Fruit fly (Drosophila melanogaster) whole organism, embryonic: Measurements from ENCODE around the gene iav.

Source experiments
- Aef1 ChIP-seq: fragments of 200-800 bp; sonication (Bioruptor generic); IDR thresholded peaks from 3 replicates; pipeline ENCODE4 v1.3.6; 2022; ENCODE audit warnings: missing biosample characterization, missing genetic modification characterization
- CG10274 ChIP-seq: fragments of 200-800 bp; sonication (Bioruptor generic); optimal IDR thresholded peaks from 3 replicates; lab custom pipeline; 2017; ENCODE audit warnings: missing biosample characterization, mild to moderate bottlenecking, missing genetic modification characterization
- CG10959 ChIP-seq: fragments of 200-800 bp; sonication (Bioruptor generic); IDR thresholded peaks from 2 replicates; pipeline ENCODE4 v1.3.6; 2022; ENCODE audit warnings: missing biosample characterization, missing genetic modification characterization
- CG11247 ChIP-seq: fragments of 200-800 bp; sonication (Bioruptor generic); IDR thresholded peaks from 2 replicates; pipeline ENCODE4 v1.3.6; 2022; ENCODE audit warnings: missing biosample characterization, missing genetic modification characterization
- CG1233 ChIP-seq: fragments of 200-800 bp; sonication (Bioruptor generic); optimal IDR thresholded peaks from 4 replicates; lab custom pipeline; 2018; ENCODE audit warnings: missing biosample characterization, mild to moderate bottlenecking, missing genetic modification characterization
- CG13296 ChIP-seq: fragments of 200-800 bp; sonication (Bioruptor generic); optimal IDR thresholded peaks from 3 replicates; lab custom pipeline; 2018; ENCODE audit warnings: missing biosample characterization, mild to moderate bottlenecking, missing genetic modification characterization
- CG13424 ChIP-seq: fragments of 200-800 bp; sonication (Bioruptor generic); optimal IDR thresholded peaks from 2 replicates; lab custom pipeline; 2019; ENCODE audit warnings: missing biosample characterization, mild to moderate bottlenecking, missing genetic modification characterization, moderate library complexity
- CG14014 ChIP-seq: fragments of 200-800 bp; sonication (Bioruptor generic); IDR thresholded peaks from 2 replicates; pipeline ENCODE4 v1.3.6; 2022; ENCODE audit warnings: missing biosample characterization, missing genetic modification characterization
- CG14050 ChIP-seq: fragments of 200-800 bp; sonication (Bioruptor generic); IDR thresholded peaks from 3 replicates; pipeline ENCODE4 v1.3.6; 2022; ENCODE audit warnings: missing biosample characterization, missing genetic modification characterization
- CG16813 ChIP-seq: fragments of 200-800 bp; sonication (Bioruptor generic); IDR thresholded peaks from 3 replicates; pipeline ENCODE4 v1.3.6; 2022; ENCODE audit warnings: missing biosample characterization, missing genetic modification characterization; ENCODE audit not compliant: partially characterized antibody
- CG16815 ChIP-seq: fragments of 200-800 bp; sonication (Bioruptor generic); optimal IDR thresholded peaks from 3 replicates; lab custom pipeline; 2017; ENCODE audit warnings: missing biosample characterization, mild to moderate bottlenecking, missing genetic modification characterization
- CG17328 ChIP-seq: fragments of 200-800 bp; sonication (Bioruptor generic); IDR thresholded peaks from 2 replicates; pipeline ENCODE4 v1.3.6; 2022; ENCODE audit warnings: missing biosample characterization, missing genetic modification characterization
- CG18599 ChIP-seq: fragments of 200-800 bp; sonication (Bioruptor generic); optimal IDR thresholded peaks from 3 replicates; lab custom pipeline; 2017; ENCODE audit warnings: missing biosample characterization, missing genetic modification characterization, mild to moderate bottlenecking, moderate library complexity, missing genetic modification reagents
- CG2202 ChIP-seq: fragments of 200-800 bp; sonication (Bioruptor generic); optimal IDR thresholded peaks from 2 replicates; lab custom pipeline; 2018; ENCODE audit warnings: missing biosample characterization, mild to moderate bottlenecking, missing genetic modification characterization
- CG30431 ChIP-seq: fragments of 200-800 bp; sonication (Bioruptor generic); optimal IDR thresholded peaks from 2 replicates; lab custom pipeline; 2017; ENCODE audit warnings: missing biosample characterization, missing genetic modification characterization
- CG32532 ChIP-seq: fragments of 200-800 bp; sonication (Bioruptor generic); IDR thresholded peaks from 2 replicates; pipeline ENCODE4 v1.3.6; 2022; ENCODE audit warnings: missing biosample characterization, missing genetic modification characterization
- CG32767 ChIP-seq: fragments of 200-800 bp; sonication (Bioruptor generic); IDR thresholded peaks from 2 replicates; pipeline ENCODE4 v1.3.6; 2022; ENCODE audit warnings: missing biosample characterization, missing genetic modification characterization
- CG3281 ChIP-seq: fragments of 200-800 bp; sonication (Bioruptor generic); optimal IDR thresholded peaks from 3 replicates; lab custom pipeline; 2017; ENCODE audit warnings: missing biosample characterization, mild to moderate bottlenecking, missing genetic modification characterization
- CG4282 ChIP-seq: fragments of 200-800 bp; sonication (Bioruptor generic); optimal IDR thresholded peaks from 2 replicates; lab custom pipeline; 2016; ENCODE audit warnings: missing biosample characterization, missing genetic modification characterization
- CG4707 ChIP-seq: fragments of 200-800 bp; sonication (Bioruptor generic); optimal IDR thresholded peaks from 2 replicates; lab custom pipeline; 2018; ENCODE audit warnings: missing biosample characterization, mild to moderate bottlenecking, missing genetic modification characterization, moderate library complexity
- CG5245 ChIP-seq: fragments of 200-800 bp; sonication (Bioruptor generic); optimal IDR thresholded peaks from 3 replicates; lab custom pipeline; 2016; ENCODE audit warnings: missing biosample characterization, missing genetic modification characterization
- CG6765 ChIP-seq: fragments of 200-800 bp; sonication (Bioruptor generic); optimal IDR thresholded peaks from 3 replicates; lab custom pipeline; 2017; ENCODE audit warnings: missing biosample characterization, mild to moderate bottlenecking, missing genetic modification characterization
- CG6813 ChIP-seq: fragments of 200-800 bp; sonication (Bioruptor generic); optimal IDR thresholded peaks from 2 replicates; lab custom pipeline; 2017; ENCODE audit warnings: missing biosample characterization, missing genetic modification characterization, mild to moderate bottlenecking, moderate library complexity, missing genetic modification reagents
- CG7745 ChIP-seq: fragments of 200-800 bp; sonication (Bioruptor generic); optimal IDR thresholded peaks from 2 replicates; lab custom pipeline; 2018; ENCODE audit warnings: missing biosample characterization, mild to moderate bottlenecking, missing genetic modification characterization, moderate library complexity
- CG7839 ChIP-seq: fragments of 200-800 bp; sonication (Bioruptor generic); optimal IDR thresholded peaks from 3 replicates; lab custom pipeline; 2018; ENCODE audit warnings: missing biosample characterization, mild to moderate bottlenecking, missing genetic modification characterization, moderate library complexity
- Dll ChIP-seq: fragments of 200-800 bp; sonication (Bioruptor generic); IDR thresholded peaks from 4 replicates; pipeline ENCODE4 v1.3.6; 2022; ENCODE audit warnings: missing biosample characterization, missing genetic modification characterization; ENCODE audit not compliant: partially characterized antibody
- Dref ChIP-seq: fragments of 200-800 bp; sonication (Bioruptor generic); IDR thresholded peaks from 2 replicates; pipeline ENCODE4 v1.3.6; 2022; ENCODE audit warnings: missing biosample characterization, missing genetic modification characterization
- E2f1 ChIP-seq: fragments of 200-800 bp; sonication (Bioruptor generic); IDR thresholded peaks from 2 replicates; pipeline ENCODE4 v1.3.6; 2022; ENCODE audit warnings: missing biosample characterization, missing genetic modification characterization
- HLHmδ ChIP-seq: fragments of 200-800 bp; sonication (Bioruptor generic); optimal IDR thresholded peaks from 2 replicates; lab custom pipeline; 2018; ENCODE audit warnings: missing biosample characterization, mild to moderate bottlenecking, missing genetic modification characterization, moderate library complexity
- Hsf ChIP-seq: fragments of 200-800 bp; sonication (Bioruptor generic); optimal IDR thresholded peaks from 3 replicates; lab custom pipeline; 2016; ENCODE audit warnings: missing biosample characterization, missing genetic modification characterization
- MBD-R2 ChIP-seq: fragments of 200-800 bp; sonication (Bioruptor generic); IDR thresholded peaks from 2 replicates; pipeline ENCODE4 v1.3.6; 2022; ENCODE audit warnings: missing biosample characterization, missing genetic modification characterization
- Mes4 ChIP-seq: fragments of 200-800 bp; sonication (Bioruptor generic); optimal IDR thresholded peaks from 2 replicates; lab custom pipeline; 2016; ENCODE audit warnings: missing biosample characterization, missing genetic modification characterization
- Neu2 ChIP-seq: fragments of 200-800 bp; sonication (Bioruptor generic); optimal IDR thresholded peaks from 3 replicates; lab custom pipeline; 2016; ENCODE audit warnings: missing biosample characterization, missing genetic modification characterization, borderline replicate concordance
- PHDP ChIP-seq: fragments of 200-800 bp; sonication (Bioruptor generic); optimal IDR thresholded peaks from 3 replicates; lab custom pipeline; 2018; ENCODE audit warnings: missing biosample characterization, mild to moderate bottlenecking, missing genetic modification characterization, moderate library complexity
- Pdp1 ChIP-seq, 2 experiments: fragments of 200-800 bp; sonication (Bioruptor generic); optimal IDR thresholded peaks; 3 replicates each; lab custom pipeline; 2016; ENCODE audit warnings: missing biosample characterization in 2 of 2, missing genetic modification characterization in 2 of 2, mild to moderate bottlenecking in 1 of 2, moderate library complexity in 1 of 2
- Sry-δ ChIP-seq: fragments of 200-800 bp; sonication (Bioruptor generic); optimal IDR thresholded peaks from 2 replicates; lab custom pipeline; 2016; ENCODE audit warnings: missing biosample characterization, missing genetic modification characterization
- Tbp ChIP-seq: fragments of >200 bp; optimal IDR thresholded peaks from 2 replicates; lab custom pipeline; 2018; ENCODE audit warnings: missing biosample characterization, missing genetic modification characterization
- Trl ChIP-seq, 3 experiments: fragments of >200 bp in 2 of 3; fragments of 200-800 bp in 1 of 3; sonication (Bioruptor generic) in 1 of 3; optimal IDR thresholded peaks; 2 replicates in 1 of 3; 3 replicates in 2 of 3; lab custom pipeline; 2016 to 2017; ENCODE audit warnings: missing biosample characterization in 1 of 3, missing genetic modification characterization in 1 of 3
- Xbp1 ChIP-seq: fragments of 200-800 bp; sonication (Bioruptor generic); optimal IDR thresholded peaks from 3 replicates; lab custom pipeline; 2016; ENCODE audit warnings: missing biosample characterization, mild to moderate bottlenecking, missing genetic modification characterization
- ase ChIP-seq: fragments of 200-800 bp; sonication (Bioruptor generic); IDR thresholded peaks from 3 replicates; pipeline ENCODE4 v1.3.6; 2022; ENCODE audit warnings: missing biosample characterization, missing genetic modification characterization
- bbx ChIP-seq: fragments of 200-800 bp; sonication (Bioruptor generic); IDR thresholded peaks from 2 replicates; pipeline ENCODE4 v1.3.6; 2022; ENCODE audit warnings: missing biosample characterization, missing genetic modification characterization; ENCODE audit not compliant: partially characterized antibody
- bcd ChIP-seq: fragments of 200-800 bp; sonication (Bioruptor generic); optimal IDR thresholded peaks from 2 replicates; lab custom pipeline; 2017; ENCODE audit warnings: missing biosample characterization, mild to moderate bottlenecking, missing genetic modification characterization
- br ChIP-seq: fragments of >200 bp; optimal IDR thresholded peaks from 2 replicates; lab custom pipeline; 2017
- dati ChIP-seq: fragments of 200-800 bp; sonication (Bioruptor generic); IDR thresholded peaks from 2 replicates; pipeline ENCODE4 v1.3.6; 2022; ENCODE audit warnings: missing biosample characterization, missing genetic modification characterization
- dpn ChIP-seq, 2 experiments: fragments of 200-800 bp; sonication (Bioruptor generic); optimal IDR thresholded peaks; 3 replicates each; lab custom pipeline; 2016; ENCODE audit warnings: missing biosample characterization in 2 of 2, missing genetic modification characterization in 2 of 2
- pb ChIP-seq: fragments of 200-800 bp; sonication (Bioruptor generic); optimal IDR thresholded peaks from 3 replicates; lab custom pipeline; 2016; ENCODE audit warnings: missing biosample characterization, missing genetic modification characterization
- phol ChIP-seq: fragments of 200-800 bp; sonication (Bioruptor generic); optimal IDR thresholded peaks from 3 replicates; lab custom pipeline; 2018; ENCODE audit warnings: missing biosample characterization, mild to moderate bottlenecking, missing genetic modification characterization, moderate library complexity
- slp2 ChIP-seq: fragments of 200-800 bp; sonication (Bioruptor generic); optimal IDR thresholded peaks from 2 replicates; lab custom pipeline; 2016; ENCODE audit warnings: missing biosample characterization, missing genetic modification characterization
- sob ChIP-seq: fragments of 200-800 bp; sonication (Bioruptor generic); IDR thresholded peaks from 2 replicates; pipeline ENCODE4 v1.3.6; 2022; ENCODE audit warnings: missing biosample characterization, missing genetic modification characterization
- sqz ChIP-seq: fragments of 200-800 bp; sonication (Bioruptor generic); optimal IDR thresholded peaks from 3 replicates; lab custom pipeline; 2018; ENCODE audit warnings: missing biosample characterization, mild to moderate bottlenecking, missing genetic modification characterization
- ssp ChIP-seq: fragments of 200-800 bp; sonication (Bioruptor generic); IDR thresholded peaks from 2 replicates; pipeline ENCODE4 v1.3.6; 2022; ENCODE audit warnings: missing biosample characterization, missing genetic modification characterization

The iav gene

DNA sequence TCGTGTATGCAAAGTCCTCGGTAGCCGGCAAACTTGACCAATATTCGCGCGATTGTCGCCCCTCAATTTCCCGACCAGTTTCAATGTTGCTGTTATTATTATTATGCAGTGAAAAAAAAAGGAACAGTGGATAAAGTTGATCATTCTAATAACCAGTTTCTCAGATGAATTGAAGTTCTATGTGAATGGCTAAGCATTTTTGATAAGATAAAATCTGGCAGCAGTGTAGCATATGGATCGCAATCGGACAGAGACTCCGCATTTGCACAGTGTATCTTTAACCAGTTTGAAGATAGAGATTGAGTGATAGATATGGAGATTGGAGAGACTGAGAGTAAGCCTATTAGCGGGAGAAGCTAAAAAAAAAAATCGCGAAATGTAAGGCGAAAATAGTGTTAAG, 20.4 kb upstream of the iav start (continued):
- peak; percentile 76 for TF ChIP-seq CG18599 (GFP tag; lab: Kevin White, UChicago)
- TF ChIP-seq dati (GFP tag; lab: Robert Waterston, UW) = peak; percentile 31; the same call in 1 of the 2 replicates
- TF ChIP-seq ase (GFP tag; lab: Robert Waterston, UW) = peak; percentile 65; the same call in 2 of the 3 replicates
- TF ChIP-seq HLHmδ (GFP tag; lab: Kevin White, UChicago) = no peak
- TF ChIP-seq CG30431 (GFP tag; lab: Kevin White, UChicago) = peak; percentile 46
- TF ChIP-seq Mes4 (GFP tag; lab: Kevin White, UChicago) = peak; percentile 32
- peak; percentile 68 for TF ChIP-seq CG17328
- TF ChIP-seq bbx = no peak
- TF ChIP-seq CG3281 (GFP tag; lab: Kevin White, UChicago) = peak; percentile 74
- no peak for TF ChIP-seq Trl (optimal IDR thresholded peaks at IDR 0.05; lab: Kevin White, UChicago)
- peak; percentile 51 for TF ChIP-seq Trl (GFP tag; optimal IDR thresholded peaks at IDR 0.05; lab: Kevin White, UChicago)
- TF ChIP-seq CG32532 (GFP tag; lab: Robert Waterston, UW) = peak; percentile 89
- TF ChIP-seq CG6765 (GFP tag; lab: Kevin White, UChicago) = no peak
- peak; percentile 74 for TF ChIP-seq CG13424 (tag; lab: Kevin White, UChicago)
- TF ChIP-seq dpn (GFP tag; optimal IDR thresholded peaks at IDR 0.05; lab: Kevin White, UChicago) = peak; percentile 79 to 80
- peak; percentile 52; the same call in 1 of the 2 replicates for TF ChIP-seq MBD-R2 (GFP tag; lab: Robert Waterston, UW)
- no peak for TF ChIP-seq CG10959 (GFP tag; lab: Robert Waterston, UW)
- no peak for TF ChIP-seq CG16815 (GFP tag; lab: Kevin White, UChicago)
- TF ChIP-seq CG7745 (tag; lab: Kevin White, UChicago) = no peak
- peak; percentile 79 for TF ChIP-seq CG7839 (tag; lab: Kevin White, UChicago)
- TF ChIP-seq sob = peak; percentile 77
- TF ChIP-seq CG14014 (GFP tag; lab: Robert Waterston, UW) = peak; percentile 82
- TF ChIP-seq Sry-δ = peak; percentile 36
- peak; percentile 61 for TF ChIP-seq slp2 (GFP tag; lab: Kevin White, UChicago)
- TF ChIP-seq CG13296 (GFP tag; lab: Kevin White, UChicago) = peak; percentile 67
- TF ChIP-seq CG5245 (GFP tag; lab: Kevin White, UChicago) = peak; percentile 42
- peak; percentile 37 to 50 for TF ChIP-seq Pdp1 (GFP tag; optimal IDR thresholded peaks at IDR 0.05; lab: Kevin White, UChicago)
- peak; percentile 67 for TF ChIP-seq bcd
- TF ChIP-seq CG10274 (GFP tag; lab: Kevin White, UChicago) = peak; percentile 43
- peak; percentile 71 for TF ChIP-seq pb (GFP tag; lab: Kevin White, UChicago)
- peak; percentile 53; the same call in 1 of the 2 replicates for TF ChIP-seq E2f1 (GFP tag; lab: Robert Waterston, UW)
- TF ChIP-seq CG14050 (GFP tag; lab: Robert Waterston, UW) = peak; percentile 56
- no peak for TF ChIP-seq Dll
- peak; percentile 74 for TF ChIP-seq Aef1 (GFP tag; lab: Robert Waterston, UW)
- TF ChIP-seq CG32767 (GFP tag; lab: Robert Waterston, UW) = peak; percentile 30; the same call in 1 of the 2 replicates
- TF ChIP-seq CG6813 = peak; percentile 39
- no peak for TF ChIP-seq br (lab: Kevin White, UChicago)
- peak; percentile 77 for TF ChIP-seq Xbp1 (GFP tag; lab: Kevin White, UChicago)
- peak; percentile 42 for TF ChIP-seq CG1233 (GFP tag; lab: Kevin White, UChicago)
- no peak for TF ChIP-seq Tbp
- peak; percentile 71 for TF ChIP-seq Hsf
- TF ChIP-seq CG11247 = peak; percentile 56
- no peak for TF ChIP-seq Neu2
- TF ChIP-seq CG4282 = peak; percentile 68
- TF ChIP-seq CG16813 (GFP tag; lab: Robert Waterston, UW) = no peak
- TF ChIP-seq Dref = no peak
- TF ChIP-seq sqz (GFP tag; lab: Kevin White, UChicago) = peak; percentile 20
- peak; percentile 23 for TF ChIP-seq CG4707 (GFP tag; lab: Kevin White, UChicago)
- no peak for TF ChIP-seq CG2202 (tag; lab: Kevin White, UChicago)
- peak; percentile 68 for TF ChIP-seq PHDP (tag; lab: Kevin White, UChicago)
- peak; percentile 58 for TF ChIP-seq ssp (GFP tag; lab: Robert Waterston, UW)
- TF ChIP-seq phol (tag; lab: Kevin White, UChicago) = peak; percentile 59
